Worm (Caenorhabditis elegans): ENCODE measurements around the gene str-12.
"Not testable (repeated sequence)": the region's sequence is repeated elsewhere in the genome, so short reads cannot be mapped to it uniquely, and the experiment has no call there.

str-12 gene

DNA sequence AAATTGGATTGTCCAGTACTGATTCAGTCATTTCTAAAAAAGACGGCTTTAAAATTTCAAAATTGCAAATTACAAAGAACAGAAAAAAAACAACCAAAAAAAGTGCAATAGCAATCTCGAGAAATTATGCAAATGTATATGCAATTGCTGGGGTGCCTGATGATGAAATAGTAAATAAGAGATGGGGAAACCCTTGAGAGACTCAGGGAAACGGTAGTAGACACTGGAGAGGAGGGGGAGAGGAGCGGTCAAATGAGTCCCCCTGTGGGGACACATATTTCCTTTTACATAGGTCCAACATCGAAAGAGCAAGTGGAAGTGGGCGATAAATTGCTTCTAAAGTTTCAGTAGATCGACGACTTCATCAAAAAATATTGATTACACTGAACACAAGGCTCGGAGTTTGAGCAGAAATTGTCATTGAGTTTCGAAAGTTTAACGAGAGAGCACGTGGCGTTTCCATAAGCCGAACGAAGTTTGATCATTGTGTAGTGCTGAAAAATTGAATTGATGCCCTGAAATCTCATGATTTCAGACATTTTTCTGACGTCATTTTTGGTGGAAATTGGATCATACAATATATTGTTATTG lies at the start of gene str-12, which contains the start of gene fbxa-153:
Gene str-12 (plus strand): TSS at position 541 of the 591 bp plus-strand sequence.
Gene fbxa-153 (minus strand): TSS at position 35 of the 591 bp plus-strand sequence.
- TF ChIP-seq unc-62 (GFP tag; optimal IDR thresholded peaks at IDR 0.05), result no peak

DNA sequence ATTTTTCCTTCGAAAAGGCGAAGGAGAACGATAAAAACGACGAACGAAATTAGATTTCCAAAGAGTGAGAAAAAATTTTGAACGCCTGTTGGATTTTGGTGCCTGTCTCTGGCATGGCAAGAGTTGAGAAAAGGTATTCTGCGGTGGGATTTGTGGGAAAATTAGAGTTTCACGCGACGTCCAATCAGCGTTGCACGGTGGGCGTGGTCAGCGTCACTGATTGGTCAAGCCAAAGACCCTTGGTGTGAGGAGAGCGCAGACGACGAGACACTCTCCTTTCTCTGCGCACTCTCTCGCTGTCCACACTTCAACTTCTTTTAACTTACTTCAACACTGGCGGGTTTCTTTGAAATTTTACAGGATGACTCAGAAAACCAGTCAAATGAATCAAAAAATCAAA lies 48.1 kb upstream of the str-12 start:
- TF ChIP-seq unc-62 (GFP tag; optimal IDR thresholded peaks at IDR 0.05), result no peak

DNA sequence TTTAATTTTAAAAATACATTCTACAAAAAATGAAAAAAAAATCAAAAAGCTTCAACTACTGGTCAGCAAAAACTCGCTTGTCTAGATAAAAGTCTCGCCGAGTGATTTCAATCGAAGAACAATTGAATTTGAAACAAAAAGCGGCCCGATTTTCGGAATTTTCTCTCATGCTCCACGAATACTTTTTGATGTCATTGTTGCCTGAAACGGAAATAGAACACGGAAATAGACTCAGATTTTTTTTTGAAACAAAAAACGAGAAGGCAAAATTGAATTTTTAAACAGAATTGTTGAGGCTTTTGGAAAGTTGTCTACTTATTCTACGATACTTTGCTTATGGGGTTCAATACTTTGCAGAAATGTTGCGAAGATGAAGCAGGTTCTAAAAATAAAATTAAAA lies 47.2 kb upstream of the str-12 start:
- TF ChIP-seq unc-62 (GFP tag; optimal IDR thresholded peaks at IDR 0.05), result no peak

DNA sequence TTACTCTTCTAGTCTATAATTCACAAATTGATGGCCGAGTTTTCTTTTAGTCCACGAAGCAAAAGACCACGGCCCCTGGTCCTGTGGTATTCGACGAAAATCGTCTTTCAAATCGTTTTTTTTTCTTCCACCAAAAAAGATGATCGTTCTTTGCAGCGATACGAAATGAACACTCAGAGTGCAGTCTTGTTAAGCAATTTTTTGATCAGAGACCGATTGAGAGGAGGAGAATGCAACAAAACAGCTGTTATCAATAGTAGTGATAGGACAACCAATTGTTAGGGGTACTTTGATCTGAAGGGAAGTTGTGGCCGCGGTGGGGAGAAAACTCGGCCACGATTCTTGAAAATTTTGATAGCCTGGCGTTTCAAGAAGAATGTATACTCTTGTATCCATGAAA lies 46.7 kb upstream of the str-12 start:
- no peak for TF ChIP-seq unc-62 (GFP tag; optimal IDR thresholded peaks at IDR 0.05)

DNA sequence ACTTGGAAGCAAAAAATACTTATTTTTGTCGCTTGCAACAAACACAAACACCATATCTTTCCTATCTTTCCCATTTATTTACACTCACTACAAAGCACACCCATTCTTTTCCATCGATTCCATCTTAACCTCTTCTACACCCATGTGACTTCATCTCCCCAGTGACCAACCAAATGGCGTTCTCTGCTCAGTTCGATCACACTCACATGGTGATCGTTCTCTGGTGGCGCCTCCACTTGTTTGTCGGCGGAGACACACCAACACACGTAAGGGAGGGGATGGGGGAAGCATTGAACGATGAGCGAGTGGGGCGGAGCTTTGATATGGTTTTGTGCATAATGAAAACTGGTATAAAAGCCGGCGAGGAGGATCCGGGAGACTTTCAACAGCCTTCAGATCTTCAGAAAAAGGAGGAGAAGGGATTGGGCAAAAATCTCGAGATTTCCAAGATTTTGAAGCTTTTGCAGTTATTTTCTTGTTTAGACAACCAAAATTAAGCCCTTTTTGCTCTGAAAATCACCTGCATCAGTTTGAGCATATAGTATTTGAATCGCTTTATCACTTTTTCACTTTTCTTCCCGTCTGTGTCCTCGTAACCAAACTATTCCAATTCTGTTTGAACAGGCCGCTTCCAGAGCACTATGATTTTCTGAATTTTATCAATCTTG lies 44.0 kb upstream of the str-12 start:
- no peak for TF ChIP-seq unc-62 (GFP tag; optimal IDR thresholded peaks at IDR 0.05)

DNA sequence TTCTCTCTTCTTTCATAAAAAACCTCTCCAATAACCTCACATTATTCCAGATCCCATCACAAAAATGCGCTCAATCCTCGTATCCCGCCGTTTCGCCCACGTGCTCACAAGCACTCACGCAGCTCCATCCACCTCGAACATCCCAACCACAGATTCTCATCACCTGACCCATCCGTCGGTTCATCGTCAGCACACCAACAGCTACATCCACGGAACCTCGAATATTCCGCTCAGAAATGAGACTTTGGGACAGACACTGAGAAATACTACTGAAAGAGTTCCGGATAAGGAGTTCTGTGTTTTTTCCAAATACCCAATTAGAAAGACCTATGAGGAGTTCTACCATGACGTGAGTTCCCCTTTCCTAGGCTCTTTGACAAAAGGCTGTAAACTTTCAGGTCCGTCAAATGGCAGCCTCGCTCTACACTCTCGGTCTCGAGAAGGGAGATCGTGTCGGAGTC lies 43.3 kb upstream of the str-12 start, which contains the start of gene acs-2:
Gene acs-2 (plus strand): TSS at position 51 of the 461 bp plus-strand sequence.
- no peak for TF ChIP-seq unc-62 (GFP tag; optimal IDR thresholded peaks at IDR 0.05)

DNA sequence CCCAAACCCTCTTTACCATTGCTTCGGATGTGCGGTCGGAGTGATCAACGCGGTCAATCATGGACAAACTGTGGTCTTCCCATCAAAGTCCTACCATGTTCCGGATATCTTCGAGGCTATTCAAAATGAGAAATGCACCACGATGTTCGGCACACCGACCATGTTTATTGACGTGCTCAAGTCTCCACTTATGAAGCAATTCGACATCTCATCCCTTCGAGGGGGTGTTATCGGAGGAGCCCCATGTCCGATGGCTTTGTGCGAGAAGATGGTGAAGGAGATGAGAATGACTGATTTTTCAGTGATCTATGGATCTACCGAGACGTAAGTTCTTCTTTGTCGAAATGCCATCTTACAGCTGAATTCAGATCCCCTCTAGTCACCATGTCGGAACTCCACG lies 42.3 kb upstream of the str-12 start:
- TF ChIP-seq unc-62 (GFP tag; optimal IDR thresholded peaks at IDR 0.05), result no peak

DNA sequence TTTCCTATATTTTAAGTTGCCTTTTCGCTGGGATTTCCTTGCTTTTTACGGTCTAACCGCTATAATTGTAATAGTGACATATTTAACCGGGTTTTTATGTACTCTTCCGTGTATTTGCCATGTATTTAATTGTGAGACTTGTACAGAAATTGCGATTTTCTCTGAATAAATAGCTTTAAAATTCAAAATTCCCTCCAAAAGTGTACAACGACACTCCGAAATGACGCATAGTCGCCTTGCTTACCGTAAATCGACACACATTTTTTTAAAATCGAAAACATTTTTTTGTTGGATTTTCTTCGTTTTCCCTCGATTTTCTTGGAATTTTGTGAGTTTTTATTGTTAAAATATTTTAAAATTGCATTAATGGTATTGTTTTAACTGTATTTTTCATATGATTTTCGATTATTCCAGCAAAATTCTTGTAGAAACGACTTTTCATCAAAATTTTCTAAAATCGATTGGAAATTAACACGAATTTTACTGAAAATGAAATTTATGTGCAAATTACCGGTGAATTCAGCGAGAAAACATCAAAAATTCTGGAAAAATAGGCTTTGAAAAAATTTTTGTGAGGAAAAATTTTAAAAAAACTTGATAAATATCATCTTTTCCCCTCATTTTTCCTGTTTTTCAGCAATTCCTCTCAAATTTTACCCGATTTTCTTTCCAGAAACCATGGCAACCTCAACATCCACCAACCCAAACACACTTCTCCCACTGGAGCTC lies 40.8 kb upstream of the str-12 start, which contains the start of gene lsm-5:
Gene lsm-5 (plus strand): TSS at position 679 of the 729 bp plus-strand sequence.
- no peak for TF ChIP-seq unc-62 (GFP tag; optimal IDR thresholded peaks at IDR 0.05)

DNA sequence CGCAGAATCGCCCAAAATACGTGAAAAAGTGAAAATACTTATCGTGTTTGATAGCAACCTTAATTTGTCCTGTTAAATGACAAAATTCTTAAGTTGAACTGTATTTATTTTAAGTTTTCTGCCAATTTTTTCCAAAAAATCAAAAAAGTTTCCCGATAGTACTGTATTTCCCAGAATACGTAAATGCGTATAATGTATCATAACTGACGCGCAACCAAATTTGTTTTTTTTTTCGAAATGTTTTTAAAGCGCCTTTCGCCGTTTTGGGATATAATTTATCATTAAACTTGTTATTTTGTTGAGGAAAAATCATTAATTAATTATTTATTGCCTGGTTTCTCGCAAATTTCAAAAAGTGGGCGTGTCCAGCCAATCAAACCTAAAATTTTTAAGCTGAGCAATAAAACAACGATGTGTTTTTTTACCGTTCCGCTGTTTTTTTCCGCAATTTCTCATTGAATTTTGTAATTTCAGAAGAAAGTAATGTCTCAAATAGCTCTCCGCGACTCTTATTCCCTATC lies 39.6 kb upstream of the str-12 start, which contains the start of gene fbxa-95:
Gene fbxa-95 (plus strand): TSS at position 471 of the 521 bp plus-strand sequence.
- no peak for TF ChIP-seq unc-62 (GFP tag; optimal IDR thresholded peaks at IDR 0.05)

DNA sequence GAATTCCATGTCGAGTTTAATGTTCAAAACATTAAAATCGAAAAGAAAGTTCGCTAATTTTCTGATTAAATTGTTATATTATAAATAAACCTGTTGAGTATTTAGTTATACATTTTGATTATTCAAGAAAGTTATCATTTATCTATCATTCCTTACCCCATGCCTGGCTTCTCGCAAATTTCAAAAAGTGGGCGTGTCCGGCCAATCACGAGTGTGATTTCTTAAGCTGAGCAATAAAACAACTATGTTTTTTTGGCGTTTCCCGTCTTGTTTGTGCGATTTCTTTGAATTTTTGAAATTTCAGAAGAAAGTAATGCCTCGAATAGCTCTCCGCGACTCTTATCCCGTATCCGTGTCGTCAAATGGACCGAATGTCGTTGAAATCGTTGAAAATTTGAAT lies 38.1 kb upstream of the str-12 start, which contains the start of gene fbxa-94:
Gene fbxa-94 (plus strand): TSS at position 301 of the 400 bp plus-strand sequence.
- TF ChIP-seq unc-62 (GFP tag; optimal IDR thresholded peaks at IDR 0.05), result no peak

DNA sequence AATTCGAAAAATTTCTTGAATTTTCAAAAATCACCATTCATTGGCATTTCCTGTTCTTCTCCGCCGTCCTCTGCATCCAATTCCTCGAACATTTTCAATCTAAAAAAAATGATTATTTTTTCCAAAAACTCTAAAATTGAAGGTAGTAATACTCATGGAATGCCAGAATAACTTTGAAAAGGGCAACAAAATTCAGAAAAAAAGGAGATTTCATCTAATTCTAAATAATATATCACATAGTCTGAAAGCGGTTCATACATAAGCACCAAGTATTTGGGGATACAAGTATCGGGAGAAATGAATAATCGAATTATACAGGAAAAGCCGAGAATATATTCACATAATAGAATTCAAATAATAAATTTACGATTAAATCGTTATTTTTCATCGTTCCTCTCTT lies 35.4 kb upstream of the str-12 start, which contains the start of gene mdt-28:
Gene mdt-28 (minus strand): TSS at position 101 of the 400 bp plus-strand sequence.
- TF ChIP-seq unc-62 (GFP tag; optimal IDR thresholded peaks at IDR 0.05), result no peak

DNA sequence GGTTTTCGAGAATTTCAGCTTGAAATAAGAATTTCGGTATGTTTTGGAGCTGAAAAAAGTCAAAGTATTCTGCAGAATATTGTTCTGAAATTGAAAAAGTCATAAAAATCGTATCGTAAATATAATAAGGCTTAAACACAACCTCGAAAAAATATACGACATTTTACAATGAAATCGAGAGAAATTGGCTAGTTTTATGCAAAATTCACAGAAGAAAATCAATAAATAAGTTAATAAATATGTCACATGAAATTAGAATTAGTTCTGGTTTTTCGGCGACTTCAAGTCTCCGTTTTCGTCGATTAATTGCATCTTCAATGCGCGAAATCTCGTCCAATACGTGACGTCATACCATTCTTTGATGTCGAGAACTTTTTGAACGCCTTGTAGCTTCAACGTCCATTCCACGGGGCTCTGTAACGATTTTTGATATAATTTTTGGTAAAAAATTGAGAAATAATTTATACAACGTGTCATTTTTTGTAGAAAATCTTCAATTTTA lies 33.2 kb upstream of the str-12 start, which contains the start of gene atx-3:
Gene atx-3 (minus strand): TSS at position 51 of the 502 bp plus-strand sequence.
- no peak for TF ChIP-seq unc-62 (GFP tag; optimal IDR thresholded peaks at IDR 0.05)

DNA sequence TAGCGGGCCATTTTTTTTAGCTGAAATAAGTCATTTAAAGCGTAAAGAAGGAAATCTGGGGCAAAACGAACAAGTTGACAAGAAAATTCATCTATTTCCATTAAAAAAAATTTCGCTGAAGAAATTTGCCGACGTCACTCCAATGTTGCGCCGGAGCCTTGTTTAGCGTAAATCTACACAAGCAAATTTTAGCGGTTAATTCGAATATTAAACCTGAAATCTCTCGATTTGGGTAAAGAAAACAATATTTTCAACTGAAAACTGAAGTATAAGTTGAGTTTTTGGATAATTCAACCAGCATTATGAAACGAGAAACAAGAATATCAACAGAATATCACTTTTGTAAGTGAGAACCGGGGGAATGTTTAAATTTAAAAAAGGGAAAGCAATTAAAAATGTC lies 32.3 kb upstream of the str-12 start, which contains the start of gene F28F8.9:
Gene F28F8.9 (minus strand): TSS at position 288 of the 400 bp plus-strand sequence.
- no peak for TF ChIP-seq unc-62 (GFP tag; optimal IDR thresholded peaks at IDR 0.05)

DNA sequence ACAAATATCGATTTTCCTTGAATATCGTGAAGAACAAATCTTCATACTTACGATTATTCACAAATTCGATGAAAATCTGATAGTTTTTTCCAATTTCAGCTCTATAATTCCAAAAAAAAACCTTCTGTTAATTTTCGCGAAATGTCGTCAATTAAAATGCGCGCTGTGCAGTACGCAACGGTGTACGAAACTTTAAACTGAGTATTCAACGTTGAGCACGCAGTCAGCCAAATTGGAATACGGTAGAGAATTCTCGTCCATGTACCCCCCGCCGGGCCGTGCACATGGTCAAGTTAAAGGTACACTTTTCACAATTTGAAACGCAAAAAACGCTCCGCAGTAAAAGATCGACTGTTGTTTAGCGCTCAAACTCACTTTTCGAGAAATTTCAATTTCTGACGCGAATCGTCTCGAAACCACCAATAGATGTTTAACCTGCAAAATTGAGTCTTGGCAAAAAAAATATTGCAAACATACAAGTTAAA lies 20.5 kb upstream of the str-12 start, which contains the start of gene F28F8.7:
Gene F28F8.7 (minus strand): TSS at position 435 of the 485 bp plus-strand sequence.
- not testable (repeated sequence) for TF ChIP-seq unc-62 (GFP tag; optimal IDR thresholded peaks at IDR 0.05)

DNA sequence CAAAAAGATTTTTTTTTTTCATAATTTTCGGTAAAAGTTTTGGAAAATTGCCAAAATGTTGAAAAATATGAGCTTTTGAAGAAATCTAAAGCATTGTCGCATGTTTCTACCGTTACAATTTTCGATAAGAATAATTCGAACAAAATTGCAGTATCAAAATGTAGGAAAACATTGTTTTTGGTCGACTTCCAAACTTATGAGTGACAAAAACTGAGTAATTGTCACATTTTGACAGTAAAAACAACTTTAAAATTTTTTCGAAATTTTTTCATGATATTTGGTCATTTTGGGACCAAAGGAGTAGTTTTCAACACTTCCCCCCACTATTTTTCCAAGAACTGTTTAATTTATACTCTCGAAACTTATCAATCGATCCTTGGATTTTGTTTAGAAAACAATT lies 16.1 kb upstream of the str-12 start, which contains the start of gene fbxa-139:
Gene fbxa-139 (minus strand): TSS at position 101 of the 400 bp plus-strand sequence.
- TF ChIP-seq unc-62 (GFP tag; optimal IDR thresholded peaks at IDR 0.05), result no peak
